Fruit fly (Drosophila melanogaster) Kc167 (cell line): ENCODE results near the gene CG13062.

ENCODE experiments used
- Myc ChIP-seq: fragments of >200 bp; optimal IDR thresholded peaks from 2 replicates; lab custom pipeline; 2017; ENCODE audit warnings: missing external identifiers
- Sin3A ChIP-seq: fragments of >200 bp; optimal IDR thresholded peaks from 2 replicates; lab custom pipeline; 2018; ENCODE audit warnings: missing external identifiers
- h ChIP-seq: fragments of >200 bp; optimal IDR thresholded peaks from 3 replicates; lab custom pipeline; 2018; ENCODE audit warnings: missing external identifiers
- insv ChIP-seq: fragments of >200 bp; optimal IDR thresholded peaks from 3 replicates; lab custom pipeline; 2018; ENCODE audit warnings: missing external identifiers
- psq ChIP-seq: fragments of >200 bp; optimal IDR thresholded peaks from 2 replicates; lab custom pipeline; 2017; ENCODE audit warnings: missing external identifiers
- ttk ChIP-seq: sonication (Bioruptor generic); optimal IDR thresholded peaks from 2 replicates; lab custom pipeline; 2017; ENCODE audit warnings: missing external identifiers

CG13062 gene

DNA sequence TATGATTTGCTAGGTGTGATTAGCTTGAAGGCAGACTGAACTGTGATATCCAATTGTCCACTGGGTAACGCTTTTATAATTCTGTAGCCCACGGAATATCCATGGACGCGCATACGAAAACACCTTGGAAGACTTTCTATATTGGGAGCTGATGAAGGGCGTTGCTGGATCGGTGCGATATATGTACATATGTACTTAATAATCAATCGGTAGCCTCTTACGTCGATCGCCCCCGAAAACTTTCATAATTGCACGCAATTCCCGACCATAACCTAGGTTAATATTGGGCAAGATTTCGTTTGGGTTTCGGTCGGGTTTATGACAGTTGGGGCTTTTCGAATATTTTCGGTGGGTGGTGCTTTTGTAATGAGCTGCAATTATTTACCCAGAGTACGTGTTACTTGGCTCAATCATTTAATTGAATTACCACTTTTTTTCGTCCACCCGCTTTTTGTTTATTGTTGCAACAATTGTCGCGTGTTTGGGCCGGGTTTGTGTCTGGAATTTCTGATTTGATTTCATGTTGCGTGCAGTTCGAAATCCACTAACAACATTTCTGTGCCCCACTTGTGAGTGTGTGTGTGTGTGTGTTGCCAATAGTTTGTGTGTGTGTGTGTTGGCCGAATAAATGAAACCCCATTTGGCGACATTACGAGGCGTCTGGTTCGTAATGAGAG, 32.1 kb upstream of the CG13062 start, which contains the start of gene CG13049:
Gene CG13049 (minus strand): TSS at position 51 of the 677 bp plus-strand sequence.
- TF ChIP-seq h (lab: Kevin White, UChicago) = no peak
- TF ChIP-seq Sin3A = no peak
- TF ChIP-seq psq = no peak
- TF ChIP-seq Myc (lab: Kevin White, UChicago) = no peak

DNA sequence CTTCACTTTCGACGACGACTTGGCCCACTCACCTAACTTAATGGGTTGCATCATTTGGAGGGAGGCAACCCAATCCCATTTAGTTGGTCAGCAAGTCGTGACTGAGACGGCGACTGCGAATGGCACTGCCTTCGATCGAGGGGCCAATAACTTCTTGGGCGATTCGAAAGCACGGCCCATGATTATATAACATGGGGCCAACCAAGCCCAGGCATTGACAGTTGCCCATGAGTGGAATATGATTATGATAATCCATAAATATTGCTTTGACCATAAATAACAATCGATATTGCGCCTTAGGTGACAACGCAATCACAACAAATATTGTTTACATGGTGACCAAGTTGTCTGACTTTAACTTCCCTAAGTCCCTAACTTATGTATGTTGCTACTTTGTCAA, 30.3 kb upstream of the CG13062 start, which contains the start of gene CG13048:
Gene CG13048 (minus strand): TSS at position 101 of the 400 bp plus-strand sequence.
- no peak for TF ChIP-seq Myc (lab: Kevin White, UChicago)
- TF ChIP-seq psq = no peak
- no peak for TF ChIP-seq ttk (lab: Kevin White, UChicago)
- no peak for TF ChIP-seq Sin3A

- TF ChIP-seq psq = no peak
- TF ChIP-seq Myc (lab: Kevin White, UChicago) = no peak
- TF ChIP-seq ttk (lab: Kevin White, UChicago) = no peak
- no peak for TF ChIP-seq h (lab: Kevin White, UChicago)
- no peak for TF ChIP-seq Sin3A
- no peak for TF ChIP-seq insv (lab: Kevin White, UChicago)
These were observed 28.7 kb upstream of the CG13062 start, which contains the start of gene CG13047 for dm6 chr3L:16285346-16285911. Gene CG13047 (minus strand): TSS chr3L:16285396.

DNA sequence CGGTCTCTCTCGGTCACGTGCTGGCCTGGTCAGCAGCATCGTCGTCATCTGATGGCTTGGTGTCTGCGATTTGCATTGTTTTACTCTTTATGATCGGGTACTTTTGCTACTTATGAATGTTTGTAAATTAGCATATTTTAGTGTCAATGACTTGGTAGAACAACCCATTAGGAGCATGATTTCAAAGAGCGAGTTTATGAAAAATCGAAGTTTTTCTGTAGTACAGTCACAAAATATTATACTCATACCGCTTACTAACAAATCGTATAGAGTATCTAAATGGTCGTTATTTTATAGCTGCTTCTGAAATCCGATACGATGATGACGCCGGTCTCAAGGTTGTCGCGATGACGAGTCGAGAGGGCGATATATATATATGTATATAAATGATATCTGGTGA, 27.8 kb upstream of the CG13062 start:
- no peak for TF ChIP-seq insv (lab: Kevin White, UChicago)
- TF ChIP-seq ttk (lab: Kevin White, UChicago) = no peak
- no peak for TF ChIP-seq h (lab: Kevin White, UChicago)
- TF ChIP-seq Myc (lab: Kevin White, UChicago) = no peak
- TF ChIP-seq psq = no peak
- TF ChIP-seq Sin3A = no peak

DNA sequence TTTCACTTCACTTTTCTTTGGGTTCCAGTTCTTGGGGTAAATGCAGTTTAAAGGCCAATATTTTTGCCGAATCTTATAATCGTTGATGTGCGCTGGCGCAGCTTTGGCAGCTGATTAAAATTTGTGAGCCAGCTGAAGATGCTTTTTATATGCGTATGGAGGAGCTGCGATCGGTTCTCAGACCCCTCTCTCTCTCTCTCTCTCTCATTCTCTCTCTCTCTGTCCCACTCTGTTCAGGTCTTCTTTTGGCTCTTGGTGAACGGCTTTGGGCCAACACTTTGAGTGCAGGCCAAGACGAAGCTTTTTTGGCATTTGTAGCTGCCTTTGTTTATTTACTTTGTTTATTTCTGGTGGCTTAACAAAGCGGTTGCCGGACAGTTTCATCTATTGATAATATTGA, 25.8 kb upstream of the CG13062 start, which contains the start of gene CG13046:
Gene CG13046 (minus strand): TSS at position 101 of the 400 bp plus-strand sequence.
- no peak for TF ChIP-seq ttk (lab: Kevin White, UChicago)

dm6 chr3L:16289067-16289466, 25.0 kb upstream of the CG13062 start:
- TF ChIP-seq insv (lab: Kevin White, UChicago) (no peak), Sin3A (no peak), Myc (lab: Kevin White, UChicago) (no peak), psq (no peak), h (lab: Kevin White, UChicago) (no peak), ttk (lab: Kevin White, UChicago) (no peak)

DNA sequence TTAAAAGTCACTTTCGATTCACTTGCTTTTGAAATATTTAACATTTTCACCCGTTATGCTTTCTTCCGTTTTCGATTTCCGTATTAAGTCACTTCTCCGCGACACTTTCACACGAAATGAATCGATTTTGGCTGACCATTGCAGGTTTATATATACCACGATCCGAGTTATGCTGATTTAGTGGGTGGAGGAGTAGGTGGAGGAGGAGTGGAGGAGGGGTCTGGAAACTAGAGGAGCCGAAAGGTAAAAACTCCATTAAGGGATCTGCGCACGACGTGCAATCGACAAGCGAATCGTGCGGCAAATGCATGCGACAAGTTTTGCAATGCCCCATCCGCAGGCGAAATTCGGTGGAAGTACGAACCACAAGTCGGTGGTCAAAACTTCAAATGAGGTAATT, 23.2 kb upstream of the CG13062 start, which contains the start of gene CG13045:
Gene CG13045 (minus strand): TSS at position 101 of the 400 bp plus-strand sequence.
- TF ChIP-seq psq (no peak), Myc (lab: Kevin White, UChicago) (no peak), insv (lab: Kevin White, UChicago) (no peak), ttk (lab: Kevin White, UChicago) (no peak), h (lab: Kevin White, UChicago) (no peak), Sin3A (no peak)

- no peak for TF ChIP-seq psq
These were observed 22.4 kb upstream of the CG13062 start for dm6 chr3L:16291678-16292077.

- TF ChIP-seq insv (lab: Kevin White, UChicago) (no peak), h (lab: Kevin White, UChicago) (no peak), ttk (lab: Kevin White, UChicago) (no peak), Sin3A (no peak), Myc (lab: Kevin White, UChicago) (no peak), psq (no peak)
These were observed 18.6 kb upstream of the CG13062 start, which contains the start of gene CG4962 for dm6 chr3L:16295447-16295846. Gene CG4962 (minus strand): TSS chr3L:16295547.

- no peak for TF ChIP-seq h (lab: Kevin White, UChicago)
- TF ChIP-seq ttk (lab: Kevin White, UChicago) = no peak
- TF ChIP-seq insv (lab: Kevin White, UChicago) = no peak
- TF ChIP-seq psq = no peak
- no peak for TF ChIP-seq Sin3A
- TF ChIP-seq Myc (lab: Kevin White, UChicago) = no peak
These were observed 12.9 kb upstream of the CG13062 start, which contains the start of gene CG4982 for dm6 chr3L:16301153-16301552. Gene CG4982 (plus strand): TSS chr3L:16301453.

DNA sequence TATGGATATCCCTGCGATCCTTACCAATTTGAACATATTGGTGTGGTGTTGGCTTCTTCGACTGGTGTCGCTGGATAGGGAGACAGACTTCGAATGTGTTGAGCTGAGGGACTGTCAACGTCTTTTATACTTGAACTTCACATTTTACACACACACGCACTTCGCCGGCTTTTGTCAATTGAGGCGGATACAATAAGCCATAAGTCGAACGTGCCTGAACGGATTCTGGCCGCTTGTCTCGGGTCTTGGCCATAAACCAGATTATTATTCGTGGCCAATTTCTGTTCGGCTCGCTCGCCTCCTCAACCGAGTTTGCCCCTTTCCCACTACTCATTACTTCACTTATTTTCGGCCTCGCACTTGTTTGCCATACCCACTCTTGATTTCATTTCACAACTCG, 11.0 kb upstream of the CG13062 start, which contains the start of gene CG13044:
Gene CG13044 (minus strand): TSS at position 101 of the 400 bp plus-strand sequence.
- TF ChIP-seq psq (no peak), ttk (lab: Kevin White, UChicago) (no peak), Sin3A (no peak), h (lab: Kevin White, UChicago) (no peak), insv (lab: Kevin White, UChicago) (no peak), Myc (lab: Kevin White, UChicago) (no peak)

DNA sequence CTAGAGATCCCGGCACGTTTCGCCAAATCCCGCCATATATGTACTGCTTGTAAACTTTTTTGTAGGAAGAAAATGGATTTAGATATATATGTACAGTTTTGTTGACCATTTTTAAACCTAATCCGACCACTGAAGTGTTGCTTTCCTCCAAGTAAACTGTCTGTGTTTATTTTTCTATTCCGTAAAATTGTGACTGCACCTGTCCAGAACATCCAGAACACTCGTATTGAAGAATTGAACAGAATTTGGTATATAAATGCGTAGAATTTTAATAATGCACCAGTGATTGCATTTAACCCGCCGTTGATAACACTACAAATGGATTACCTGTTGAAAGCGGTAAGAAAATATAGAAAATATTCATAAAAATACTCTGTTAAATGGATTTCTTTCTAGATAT, 10.1 kb upstream of the CG13062 start, which contains the start of gene CG43249:
Gene CG43249 (plus strand): TSS at position 301 of the 400 bp plus-strand sequence.
- TF ChIP-seq h (lab: Kevin White, UChicago) (no peak), insv (lab: Kevin White, UChicago) (no peak), psq (no peak), Myc (lab: Kevin White, UChicago) (no peak), Sin3A (no peak), ttk (lab: Kevin White, UChicago) (no peak)
